Worm (Caenorhabditis elegans) whole organism, L4 larva: ENCODE data around the gene tbx-32.

Source experiments
- F26F4.8 ChIP-seq: fragments of 200-800 bp; sonication (Bioruptor generic); conservative IDR thresholded peaks from 2 replicates; pipeline ENCODE4 v1.3.6; 2022; ENCODE audit warnings: missing genetic modification characterization, missing compliant biosample characterization
- T20F7.1 ChIP-seq: fragments of 200-800 bp; sonication (Bioruptor generic); optimal IDR thresholded peaks from 2 replicates; lab custom pipeline; 2018; ENCODE audit warnings: mild to moderate bottlenecking, missing genetic modification characterization, missing compliant biosample characterization
- T26A8.4 ChIP-seq: fragments of 200-800 bp; sonication (Bioruptor generic); IDR thresholded peaks from 2 replicates; pipeline ENCODE4 v1.3.6; 2022; ENCODE audit warnings: missing genetic modification characterization, missing compliant biosample characterization
- aha-1 ChIP-seq: fragments of 150-350 bp; peaks from one replicate; lab custom pipeline; 2014; ENCODE audit warnings: missing biosample characterization, missing genetic modification characterization
- attf-4 ChIP-seq: sonication (generic microtip); optimal IDR thresholded peaks from 3 replicates; lab custom pipeline; 2017; ENCODE audit warnings: missing biosample characterization, missing genetic modification characterization
- ceh-20 ChIP-seq: fragments of 200-800 bp; sonication (Bioruptor generic); IDR thresholded peaks from 2 replicates; pipeline ENCODE4 v1.3.6; 2022; ENCODE audit warnings: missing genetic modification reagents, missing genetic modification characterization, missing compliant biosample characterization
- ceh-28 ChIP-seq: fragments of 150-350 bp; optimal IDR thresholded peaks from 2 replicates; lab custom pipeline; 2014; ENCODE audit warnings: missing biosample characterization, missing genetic modification reagents, missing genetic modification characterization
- ceh-32 ChIP-seq: sonication (generic microtip); optimal IDR thresholded peaks from 2 replicates; lab custom pipeline; 2016; ENCODE audit warnings: mild to moderate bottlenecking, missing genetic modification characterization, missing compliant biosample characterization; ENCODE audit not compliant: poor library complexity
- ces-1 ChIP-seq: fragments of 150-350 bp; sonication (generic microtip); optimal IDR thresholded peaks from 4 replicates; lab custom pipeline; 2014; ENCODE audit warnings: missing biosample characterization, missing genetic modification reagents, missing genetic modification characterization
- ctbp-1 ChIP-seq: fragments of 200-800 bp; sonication (Bioruptor generic); IDR thresholded peaks from 2 replicates; pipeline ENCODE4 v1.3.6; 2022; ENCODE audit warnings: missing genetic modification reagents, missing genetic modification characterization, missing compliant biosample characterization
- dmd-8 ChIP-seq: fragments of 200-800 bp; sonication (Bioruptor generic); IDR thresholded peaks from 2 replicates; pipeline ENCODE4 v1.3.6; 2022; ENCODE audit warnings: missing genetic modification characterization, missing compliant biosample characterization
- duxl-1 ChIP-seq: sonication (generic microtip); optimal IDR thresholded peaks from 2 replicates; lab custom pipeline; 2016; ENCODE audit warnings: mild to moderate bottlenecking, missing genetic modification characterization, moderate library complexity, missing compliant biosample characterization; ENCODE audit not compliant: poor library complexity
- egl-27 ChIP-seq: sonication (generic microtip); optimal IDR thresholded peaks from 3 replicates; lab custom pipeline; 2017; ENCODE audit warnings: missing biosample characterization, missing genetic modification reagents, missing genetic modification characterization
- egl-43 ChIP-seq: fragments of 200-800 bp; sonication (Bioruptor generic); IDR thresholded peaks from 2 replicates; pipeline ENCODE4 v1.3.6; 2022; ENCODE audit warnings: missing genetic modification reagents, missing genetic modification characterization, missing compliant biosample characterization
- fkh-10 ChIP-seq: fragments of 150-350 bp; optimal IDR thresholded peaks from 2 replicates; lab custom pipeline; 2014; ENCODE audit warnings: missing biosample characterization, missing genetic modification reagents, missing genetic modification characterization
- hif-1 ChIP-seq, 2 experiments: sonication (generic microtip); optimal IDR thresholded peaks; 2 replicates each; lab custom pipeline; 2016 to 2017; ENCODE audit warnings: missing compliant biosample characterization in 2 of 2, missing genetic modification characterization in 2 of 2, missing genetic modification reagents in 2 of 2, missing genotype in 2 of 2, mild to moderate bottlenecking in 1 of 2
- jun-1 ChIP-seq: fragments of 150-350 bp; optimal IDR thresholded peaks from 2 replicates; lab custom pipeline; 2014; ENCODE audit warnings: missing biosample characterization, missing genetic modification reagents, missing genetic modification characterization
- lim-7 ChIP-seq: fragments of 200-800 bp; sonication (Bioruptor generic); IDR thresholded peaks from 2 replicates; pipeline ENCODE4 v1.3.6; 2022; ENCODE audit warnings: missing genetic modification characterization, missing compliant biosample characterization
- lin-1 ChIP-seq: fragments of 200-800 bp; sonication (Bioruptor generic); IDR thresholded peaks from 2 replicates; pipeline ENCODE4 v1.3.6; 2022; ENCODE audit warnings: missing genetic modification reagents, missing genetic modification characterization, missing compliant biosample characterization
- lin-29 ChIP-seq: fragments of 200-800 bp; sonication (Bioruptor generic); IDR thresholded peaks from 2 replicates; pipeline ENCODE4 v1.3.6; 2022; ENCODE audit warnings: missing genetic modification reagents, missing genetic modification characterization, missing compliant biosample characterization
- lir-3 ChIP-seq: sonication (generic microtip); optimal IDR thresholded peaks from 2 replicates; lab custom pipeline; 2016; ENCODE audit warnings: mild to moderate bottlenecking, missing genetic modification characterization, missing compliant biosample characterization
- lsy-2 ChIP-seq, 2 experiments: fragments of 150-350 bp in 1 of 2; sonication (generic microtip) in 1 of 2; optimal IDR thresholded peaks; 2 replicates each; lab custom pipeline; 2014 to 2017; ENCODE audit warnings: missing biosample characterization in 2 of 2, missing genetic modification characterization in 2 of 2
- mep-1 ChIP-seq: fragments of 150-350 bp; sonication (generic microtip); optimal IDR thresholded peaks from 3 replicates; lab custom pipeline; 2014; ENCODE audit warnings: missing biosample characterization, missing genetic modification characterization
- mxl-3 ChIP-seq: fragments of 200-800 bp; sonication (Bioruptor generic); optimal IDR thresholded peaks from 2 replicates; lab custom pipeline; 2018; ENCODE audit warnings: mild to moderate bottlenecking, missing genetic modification characterization, missing compliant biosample characterization
- nhr-10 ChIP-seq: fragments of 150-350 bp; optimal IDR thresholded peaks from 2 replicates; lab custom pipeline; 2014; ENCODE audit warnings: missing biosample characterization, missing genetic modification characterization
- nhr-11 ChIP-seq: fragments of 150-350 bp; optimal IDR thresholded peaks from 2 replicates; lab custom pipeline; 2014; ENCODE audit warnings: missing biosample characterization, missing genetic modification characterization
- nhr-237 ChIP-seq: sonication (generic microtip); optimal IDR thresholded peaks from 2 replicates; lab custom pipeline; 2017; ENCODE audit warnings: missing biosample characterization, missing genetic modification characterization
- nhr-28 ChIP-seq: fragments of 150-350 bp; optimal IDR thresholded peaks from 2 replicates; lab custom pipeline; 2014; ENCODE audit warnings: missing biosample characterization, missing genetic modification characterization
- nhr-41 ChIP-seq: fragments of 200-800 bp; sonication (Bioruptor generic); IDR thresholded peaks from 2 replicates; pipeline ENCODE4 v1.3.6; 2022; ENCODE audit warnings: missing genetic modification reagents, missing genetic modification characterization, missing compliant biosample characterization
- nhr-6 ChIP-seq: fragments of 150-350 bp; optimal IDR thresholded peaks from 2 replicates; lab custom pipeline; 2014; ENCODE audit warnings: missing biosample characterization, missing genetic modification characterization
- php-3 ChIP-seq: fragments of 200-800 bp; sonication (Bioruptor generic); IDR thresholded peaks from 2 replicates; pipeline ENCODE4 v1.3.6; 2022; ENCODE audit warnings: missing genetic modification reagents, missing genetic modification characterization, missing compliant biosample characterization
- pqm-1 ChIP-seq: sonication (generic microtip); optimal IDR thresholded peaks from 2 replicates; lab custom pipeline; 2017; ENCODE audit warnings: missing biosample characterization, missing genetic modification characterization
- sdz-12 ChIP-seq: fragments of 200-800 bp; sonication (Bioruptor generic); optimal IDR thresholded peaks from 2 replicates; lab custom pipeline; 2018; ENCODE audit warnings: mild to moderate bottlenecking, missing genetic modification characterization, missing compliant biosample characterization
- set-16 ChIP-seq: fragments of 200-800 bp; sonication (Bioruptor generic); IDR thresholded peaks from 2 replicates; pipeline ENCODE4 v1.3.6; 2022; ENCODE audit warnings: missing genetic modification reagents, missing genetic modification characterization, missing compliant biosample characterization
- unc-62 ChIP-seq, 3 experiments: fragments of 150-350 bp in 1 of 3; sonication (generic microtip); optimal IDR thresholded peaks in 2 of 3; peaks in 1 of 3; 1 replicate in 1 of 3; 2 replicates in 2 of 3; lab custom pipeline; 2014 to 2017; ENCODE audit warnings: missing biosample characterization in 3 of 3, missing genetic modification characterization in 3 of 3, missing genetic modification reagents in 3 of 3, missing genotype in 1 of 3
- vab-7 ChIP-seq: fragments of 200-800 bp; sonication (Bioruptor generic); IDR thresholded peaks from 2 replicates; pipeline ENCODE4 v1.3.6; 2022; ENCODE audit warnings: missing genetic modification reagents, missing genetic modification characterization, missing compliant biosample characterization
- zag-1 ChIP-seq: fragments of 150-350 bp; optimal IDR thresholded peaks from 2 replicates; lab custom pipeline; 2014; ENCODE audit warnings: missing biosample characterization, missing genetic modification characterization
- zip-11 ChIP-seq: fragments of 200-800 bp; sonication (Bioruptor generic); IDR thresholded peaks from 2 replicates; pipeline ENCODE4 v1.3.6; 2022; ENCODE audit warnings: missing genetic modification characterization, missing compliant biosample characterization

tbx-32 gene

ce11 chrX:1655207-1655606 lies at the start of gene tbx-32:
tbx-32 (plus strand) TSS chrX:1655507.
- TF ChIP-seq nhr-237 (tag; lab: Kevin White, UChicago) (no peak), nhr-11 (tag; lab: Kevin White, UChicago) (no peak)

DNA sequence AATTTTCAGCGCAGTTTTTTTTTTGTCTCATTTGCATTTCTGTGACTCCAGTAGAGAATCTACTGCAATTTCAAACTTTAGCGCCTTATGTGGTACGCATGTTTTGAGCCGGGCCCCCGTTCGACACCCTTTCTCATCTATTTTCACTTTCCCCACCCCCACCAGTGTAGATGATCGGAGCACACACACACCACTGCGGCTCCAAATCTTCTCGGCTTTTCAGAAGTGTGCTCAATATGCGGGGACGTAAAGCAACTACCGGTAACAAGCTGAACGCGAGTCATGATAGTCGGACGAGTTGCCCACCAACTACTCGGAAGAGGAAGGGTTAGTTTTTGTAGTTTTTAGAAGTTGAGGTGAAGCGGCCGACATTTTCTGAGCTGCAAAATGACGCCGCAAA lies 42.4 kb upstream of the tbx-32 start:
- peak; percentile 55; the same call in 1 of the 2 replicates for TF ChIP-seq egl-43 (GFP tag; lab: Robert Waterston, UW)
- TF ChIP-seq ces-1 (GFP tag; lab: Kevin White, UChicago), result no peak
- TF ChIP-seq unc-62 (GFP tag; optimal IDR thresholded peaks at IDR 0.05 in 1 of 2; lab: Kevin White, UChicago), result peak in 1 of 2 experiments; percentile 85
- no peak for TF ChIP-seq unc-62 (tag; optimal IDR thresholded peaks at IDR 0.05; lab: Kevin White, UChicago)
- no peak for TF ChIP-seq nhr-10

ce11 chrX:1613860-1614259 lies 41.4 kb upstream of the tbx-32 start:
- TF ChIP-seq aha-1 (tag; lab: Kevin White, UChicago) (peak; percentile 30), attf-4 (tag; lab: Kevin White, UChicago) (no peak), ceh-28 (tag; lab: Kevin White, UChicago) (no peak), set-16 (peak; percentile 70)
- TF ChIP-seq, all 104 proteins: peak for 2

DNA sequence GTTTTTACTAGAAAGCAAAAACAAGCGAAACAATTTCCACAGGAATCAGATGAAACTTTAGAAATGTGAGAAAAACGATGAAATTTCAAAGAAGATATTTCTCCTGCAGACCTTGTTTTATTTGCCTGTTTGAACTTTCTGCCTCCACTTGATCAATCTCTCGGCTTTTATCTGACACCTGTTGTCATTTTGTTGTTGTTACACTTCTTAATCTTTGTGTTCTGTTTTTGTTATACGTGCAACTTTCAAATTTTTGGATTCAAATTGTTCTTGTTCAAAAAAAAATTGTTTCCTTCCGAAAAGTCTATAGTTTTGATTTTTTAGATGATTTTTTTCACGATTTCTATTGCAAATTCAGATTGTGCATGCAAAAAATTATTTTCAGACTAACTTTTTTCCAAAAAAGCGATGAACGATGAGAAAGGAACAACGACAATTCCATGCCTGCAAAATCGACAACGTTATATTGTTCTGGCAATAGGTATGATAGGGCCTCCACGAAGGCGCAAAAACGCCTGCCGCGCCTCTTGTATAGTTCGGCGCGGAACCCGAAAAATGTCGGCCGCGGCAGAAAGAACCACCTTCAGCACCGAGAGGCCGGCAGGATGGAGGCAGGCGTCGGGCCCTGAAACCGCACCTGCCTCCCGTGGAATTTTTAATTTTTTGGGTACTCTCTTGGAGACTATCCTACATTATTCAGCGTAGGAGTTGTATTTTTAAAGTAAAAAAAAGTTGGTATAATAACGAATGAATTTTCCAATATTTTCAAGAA lies 34.4 kb upstream of the tbx-32 start, which contains the start of gene H11E01.2:
H11E01.2 (plus strand) TSS at position 380 of the 772 bp plus-strand sequence.
- TF ChIP-seq unc-62 (GFP tag; optimal IDR thresholded peaks at IDR 0.05 in 1 of 2; lab: Kevin White, UChicago) (peak in 1 of 2 experiments; percentile 4), unc-62 (tag; optimal IDR thresholded peaks at IDR 0.05; lab: Kevin White, UChicago) (no peak), hif-1 (tag; optimal IDR thresholded peaks at IDR 0.05; lab: Kevin White, UChicago) (peak in 1 of 2 experiments; percentile 51), set-16 (peak; percentile 85), nhr-28 (tag; lab: Kevin White, UChicago) (peak; percentile 2), duxl-1 (tag; lab: Kevin White, UChicago) (no peak), aha-1 (tag; lab: Kevin White, UChicago) (peak; percentile 95), ctbp-1 (GFP tag; lab: Robert Waterston, UW) (no peak)

DNA sequence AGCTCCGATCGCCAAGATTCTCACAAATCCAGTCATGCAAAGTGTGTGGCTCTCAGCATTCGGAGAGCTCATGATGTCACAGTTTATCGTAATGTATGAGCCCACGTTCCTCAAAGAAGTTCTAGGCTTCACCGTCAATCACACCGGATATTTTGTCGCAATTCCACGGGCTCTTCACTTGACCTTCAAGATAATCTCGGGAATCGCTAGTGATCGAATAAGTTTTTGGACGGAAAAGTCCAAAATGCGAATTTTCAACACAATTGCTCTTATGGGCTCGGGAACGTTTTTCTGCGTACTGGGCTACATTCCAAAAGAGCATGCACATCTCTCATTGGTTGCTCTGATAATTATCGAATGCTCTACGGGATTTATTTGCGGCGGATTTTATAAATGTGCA lies 32.3 kb upstream of the tbx-32 start:
- TF ChIP-seq unc-62 (GFP tag; optimal IDR thresholded peaks at IDR 0.05 in 1 of 2; lab: Kevin White, UChicago) (peak in 1 of 2 experiments; percentile 76), unc-62 (tag; optimal IDR thresholded peaks at IDR 0.05; lab: Kevin White, UChicago) (no peak), egl-27 (tag; lab: Kevin White, UChicago) (no peak), nhr-41 (GFP tag; lab: Robert Waterston, UW) (no peak), aha-1 (tag; lab: Kevin White, UChicago) (peak; percentile 79)
- TF ChIP-seq, all 104 proteins: peak for 2

DNA sequence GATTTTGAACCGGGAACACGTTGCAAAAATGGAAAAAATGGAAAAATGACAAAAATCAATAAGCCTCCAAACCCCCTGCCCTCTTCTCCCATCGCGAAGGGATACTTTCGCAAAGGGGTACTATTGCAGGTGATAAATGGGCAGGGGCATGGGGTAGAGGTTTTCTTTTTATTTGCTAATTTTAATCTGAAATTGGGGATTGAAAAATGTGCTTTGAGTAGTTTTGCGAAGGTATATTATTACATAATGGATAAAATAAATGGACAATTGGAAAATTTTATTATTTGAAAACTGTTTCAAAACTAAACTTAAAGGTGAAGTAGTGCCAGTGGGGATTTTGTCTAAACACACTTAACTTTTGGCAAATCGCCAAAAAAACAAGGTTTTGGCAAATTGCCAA lies 28.3 kb upstream of the tbx-32 start:
- TF ChIP-seq jun-1 (peak; percentile 98), fkh-10 (peak; percentile 95), php-3 (GFP tag; lab: Robert Waterston, UW) (peak; percentile 99), sdz-12 (GFP tag; lab: Kevin White, UChicago) (peak; percentile 8), egl-27 (tag; lab: Kevin White, UChicago) (peak; percentile 56), T26A8.4 (GFP tag; lab: Robert Waterston, UW) (peak; percentile 99), lin-1 (GFP tag; lab: Robert Waterston, UW) (peak; percentile 62), unc-62 (GFP tag; optimal IDR thresholded peaks at IDR 0.05 in 1 of 2; lab: Kevin White, UChicago) (peak; percentile 79 to 99), unc-62 (tag; optimal IDR thresholded peaks at IDR 0.05; lab: Kevin White, UChicago) (peak; percentile 88), zip-11 (GFP tag; lab: Robert Waterston, UW) (peak; percentile 61; the same call in 1 of the 2 replicates), zag-1 (tag; lab: Kevin White, UChicago) (peak; percentile 90), lin-29 (peak; percentile 93), ceh-20 (GFP tag; lab: Robert Waterston, UW) (peak; percentile 97), nhr-6 (tag; lab: Kevin White, UChicago) (peak; percentile 93), mxl-3 (GFP tag; lab: Kevin White, UChicago) (peak; percentile 78), nhr-41 (GFP tag; lab: Robert Waterston, UW) (peak; percentile 90), lsy-2 (tag; optimal IDR thresholded peaks at IDR 0.05; lab: Kevin White, UChicago) (peak; percentile 92 to 95), pqm-1 (tag; lab: Kevin White, UChicago) (peak; percentile 40), F26F4.8 (GFP tag; lab: Robert Waterston, UW) (no peak), mep-1 (tag; lab: Kevin White, UChicago) (peak; percentile 99), lir-3 (tag; lab: Kevin White, UChicago) (peak; percentile 91), T20F7.1 (GFP tag; lab: Kevin White, UChicago) (peak; percentile 91), vab-7 (GFP tag; lab: Robert Waterston, UW) (peak; percentile 96), lim-7 (peak; percentile 75), dmd-8 (GFP tag; lab: Robert Waterston, UW) (no peak), ceh-32 (tag; lab: Kevin White, UChicago) (peak; percentile 86)
